1 worm cellular context compared by ENCODE assay signal in the genomic region with DNA sequence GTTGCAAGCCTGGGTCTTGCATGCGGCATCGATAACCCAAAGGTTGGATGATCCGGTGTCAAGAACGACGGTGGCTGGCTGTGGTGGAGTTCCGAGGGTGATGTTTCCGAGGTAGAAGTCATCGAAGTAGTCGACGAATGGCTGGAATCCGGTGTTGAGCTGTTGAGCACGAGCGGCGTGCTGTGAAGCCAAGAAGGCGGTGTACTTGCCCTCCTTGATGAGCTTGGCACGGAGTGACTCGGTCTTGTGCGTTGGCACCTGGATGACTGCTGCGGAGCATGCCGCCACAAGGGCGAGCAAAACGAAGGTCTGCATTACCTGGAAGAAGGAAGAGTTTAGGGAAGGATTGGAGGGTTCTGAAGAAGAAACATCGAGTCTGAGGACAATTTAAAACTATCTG.
A peak's percentile ranks its signal among the peaks of the same experiment; 100 is the strongest.
TF ChIP-seq lines count a peak whose summit lies in the region.

A gene (minus strand): TSS at position 315 of the 400 bp plus-strand sequence.

TF ChIP-seq in whole organism, L4 larva, 104 proteins besides CTCF, POLR2A, EP300 and RAD21 (continued from another document):
- TF ChIP-seq madf-5 (GFP tag; IDR thresholded peaks at IDR 0.05; lab: Robert Waterston, UW) (no peak; a peak in 1 of 4 replicates), egl-27 (tag; optimal IDR thresholded peaks at IDR 0.05; lab: Kevin White, UChicago) (no peak), pqm-1 (tag; optimal IDR thresholded peaks at IDR 0.05; lab: Kevin White, UChicago) (no peak), lir-3 (tag; optimal IDR thresholded peaks at IDR 0.05; lab: Kevin White, UChicago) (no peak), ceh-32 (tag; optimal IDR thresholded peaks at IDR 0.05; lab: Kevin White, UChicago; ENCODE audit: poor library complexity) (no peak), dmd-9 (GFP tag; IDR thresholded peaks at IDR 0.05; lab: Robert Waterston, UW) (no peak), nhr-48 (tag; optimal IDR thresholded peaks at IDR 0.05; lab: Kevin White, UChicago) (no peak), mes-2 (tag; optimal IDR thresholded peaks at IDR 0.05; lab: Kevin White, UChicago; ENCODE audit: poor library complexity, severe bottlenecking) (no peak), lin-13 (GFP tag; optimal IDR thresholded peaks at IDR 0.05; lab: Kevin White, UChicago) (peak; percentile 41), unc-39 (tag; optimal IDR thresholded peaks at IDR 0.05; lab: Kevin White, UChicago) (no peak), ama-1 (optimal IDR thresholded peaks at IDR 0.05; lab: Kevin White, UChicago) (no peak), gei-8 (GFP tag; optimal IDR thresholded peaks at IDR 0.05; lab: Kevin White, UChicago) (no peak), dmd-6 (GFP tag; IDR thresholded peaks at IDR 0.05; lab: Robert Waterston, UW) (peak; percentile 7; the same call in 1 of the 2 replicates), ztf-7 (tag; optimal IDR thresholded peaks at IDR 0.05; lab: Kevin White, UChicago) (no peak), T26A8.4 (GFP tag; IDR thresholded peaks at IDR 0.05; lab: Robert Waterston, UW) (no peak; the same call in 1 of the 2 replicates), mdt-29 (GFP tag; IDR thresholded peaks at IDR 0.05; lab: Robert Waterston, UW) (no peak), sdz-12 (GFP tag; optimal IDR thresholded peaks at IDR 0.05; lab: Kevin White, UChicago) (no peak), lin-29 (GFP tag; IDR thresholded peaks at IDR 0.05; lab: Robert Waterston, UW) (no peak), spr-3 (GFP tag; optimal IDR thresholded peaks at IDR 0.05; lab: Kevin White, UChicago) (no peak), zag-1 (tag; optimal IDR thresholded peaks at IDR 0.05; lab: Kevin White, UChicago) (no peak), lin-15B (tag; optimal IDR thresholded peaks at IDR 0.05; lab: Kevin White, UChicago) (no peak), mxl-3 (GFP tag; optimal IDR thresholded peaks at IDR 0.05; lab: Kevin White, UChicago) (peak; percentile 26), skn-1 (tag; optimal IDR thresholded peaks at IDR 0.05; lab: Kevin White, UChicago) (no peak), ceh-28 (tag; optimal IDR thresholded peaks at IDR 0.05; lab: Kevin White, UChicago) (no peak), nhr-111 (GFP tag; optimal IDR thresholded peaks at IDR 0.05; lab: Kevin White, UChicago) (no peak), unc-62 (GFP tag; optimal IDR thresholded peaks at IDR 0.05 in 1 of 2; lab: Kevin White, UChicago) (peak in 1 of 2 experiments; percentile 75), unc-62 (tag; optimal IDR thresholded peaks at IDR 0.05; lab: Kevin White, UChicago) (no peak), ztf-11 (tag; optimal IDR thresholded peaks at IDR 0.05; lab: Kevin White, UChicago) (no peak), zfp-2 (tag; optimal IDR thresholded peaks at IDR 0.05; lab: Kevin White, UChicago) (no peak), F37D6.2 (tag; optimal IDR thresholded peaks at IDR 0.05; lab: Kevin White, UChicago) (no peak), dve-1 (tag; optimal IDR thresholded peaks at IDR 0.05; lab: Kevin White, UChicago; ENCODE audit: insufficient read depth) (no peak), zfp-3 (GFP tag; conservative IDR thresholded peaks at IDR 0.05; lab: Robert Waterston, UW) (no peak; the same call in 1 of the 2 replicates), ZK546.5 (tag; optimal IDR thresholded peaks at IDR 0.05; lab: Kevin White, UChicago) (no peak), nhr-41 (GFP tag; IDR thresholded peaks at IDR 0.05; lab: Robert Waterston, UW) (no peak), daf-19 (GFP tag; conservative IDR thresholded peaks at IDR 0.05; lab: Robert Waterston, UW) (no peak), nhr-11 (tag; optimal IDR thresholded peaks at IDR 0.05; lab: Kevin White, UChicago) (no peak), hlh-11 (tag; optimal IDR thresholded peaks at IDR 0.05; lab: Kevin White, UChicago) (no peak), lin-1 (GFP tag; IDR thresholded peaks at IDR 0.05; lab: Robert Waterston, UW) (no peak), daf-16 (GFP tag; optimal IDR thresholded peaks at IDR 0.05; lab: Kevin White, UChicago) (no peak), daf-16 (tag; optimal IDR thresholded peaks at IDR 0.05; lab: Kevin White, UChicago) (no peak), set-16 (GFP tag; IDR thresholded peaks at IDR 0.05; lab: Robert Waterston, UW) (peak; percentile 49; the same call in 1 of the 2 replicates), ces-1 (GFP tag; optimal IDR thresholded peaks at IDR 0.05; lab: Kevin White, UChicago) (no peak), nhr-77 (tag; optimal IDR thresholded peaks at IDR 0.05; lab: Kevin White, UChicago) (no peak), dmd-8 (GFP tag; IDR thresholded peaks at IDR 0.05; lab: Robert Waterston, UW) (no peak), unc-130 (GFP tag; optimal IDR thresholded peaks at IDR 0.05; lab: Kevin White, UChicago) (no peak), egl-43 (GFP tag; IDR thresholded peaks at IDR 0.05; lab: Robert Waterston, UW) (peak; percentile 69), R02D3.7 (tag; optimal IDR thresholded peaks at IDR 0.05; lab: Kevin White, UChicago) (no peak), F49E8.2 (tag; optimal IDR thresholded peaks at IDR 0.05; lab: Kevin White, UChicago; ENCODE audit: borderline replicate concordance) (no peak), Y48G9A.11 (GFP tag; IDR thresholded peaks at IDR 0.05; lab: Robert Waterston, UW) (no peak), D1046.2 (GFP tag; IDR thresholded peaks at IDR 0.05; lab: Robert Waterston, UW) (no peak), hlh-30 (tag; optimal IDR thresholded peaks at IDR 0.05; lab: Kevin White, UChicago; ENCODE audit: insufficient read depth) (no peak), nhr-102 (tag; optimal IDR thresholded peaks at IDR 0.05; lab: Kevin White, UChicago) (no peak), saeg-2 (GFP tag; IDR thresholded peaks at IDR 0.05; lab: Robert Waterston, UW) (no peak), php-3 (GFP tag; IDR thresholded peaks at IDR 0.05; lab: Robert Waterston, UW) (0 out of 2 replicates have a peak, but pooled peaks have one; percentile 25), hif-1 (tag; optimal IDR thresholded peaks at IDR 0.05; lab: Kevin White, UChicago) (no peak), F44E2.7 (GFP tag; IDR thresholded peaks at IDR 0.05; lab: Robert Waterston, UW) (peak; percentile 68; the same call in 1 of the 2 replicates), aha-1 (tag; lab: Kevin White, UChicago) (no peak), zip-11 (GFP tag; IDR thresholded peaks at IDR 0.05; lab: Robert Waterston, UW) (no peak), mdl-1 (tag; optimal IDR thresholded peaks at IDR 0.05; lab: Kevin White, UChicago) (no peak), spr-1 (tag; optimal IDR thresholded peaks at IDR 0.05; lab: Kevin White, UChicago) (peak; percentile 24), vab-7 (GFP tag; IDR thresholded peaks at IDR 0.05; lab: Robert Waterston, UW) (no peak), aly-2 (tag; optimal IDR thresholded peaks at IDR 0.05; lab: Kevin White, UChicago) (no peak)
